Fruit fly (Drosophila melanogaster) whole organism, embryonic: Measurements from ENCODE around the gene cu.
A peak's percentile ranks its signal among the peaks of the same experiment; 100 is the strongest.

ENCODE experiments used
- CG14014 ChIP-seq: fragments of 200-800 bp; sonication (Bioruptor generic); IDR thresholded peaks from 2 replicates; pipeline ENCODE4 v1.3.6; 2022; ENCODE audit warnings: missing biosample characterization, missing genetic modification characterization
- CG1603 ChIP-seq: fragments of 200-800 bp; sonication (Bioruptor generic); optimal IDR thresholded peaks from 2 replicates; lab custom pipeline; 2019; ENCODE audit warnings: missing biosample characterization, mild to moderate bottlenecking, missing genetic modification characterization, moderate library complexity
- CG18476 ChIP-seq: fragments of 200-800 bp; sonication (Bioruptor generic); optimal IDR thresholded peaks from 2 replicates; lab custom pipeline; 2016; ENCODE audit warnings: missing biosample characterization, mild to moderate bottlenecking, missing genetic modification characterization
- CG33557 ChIP-seq: fragments of 200-800 bp; sonication (Bioruptor generic); optimal IDR thresholded peaks from 2 replicates; lab custom pipeline; 2019; ENCODE audit warnings: missing biosample characterization, mild to moderate bottlenecking, missing genetic modification characterization, moderate library complexity
- CG42726 ChIP-seq: fragments of 200-800 bp; sonication (Bioruptor generic); IDR thresholded peaks from 2 replicates; pipeline ENCODE4 v1.3.6; 2022; ENCODE audit warnings: missing biosample characterization, missing genetic modification characterization; ENCODE audit not compliant: partially characterized antibody
- CG4328 ChIP-seq: fragments of 200-800 bp; sonication (Bioruptor generic); optimal IDR thresholded peaks from 3 replicates; lab custom pipeline; 2017; ENCODE audit warnings: missing biosample characterization, missing genetic modification reagents, missing genetic modification characterization
- CG4854 ChIP-seq: fragments of 200-800 bp; sonication (Bioruptor generic); optimal IDR thresholded peaks from 2 replicates; lab custom pipeline; 2016; ENCODE audit warnings: missing biosample characterization, missing genetic modification characterization, inconsistent platforms
- CG5245 ChIP-seq: fragments of 200-800 bp; sonication (Bioruptor generic); optimal IDR thresholded peaks from 3 replicates; lab custom pipeline; 2016; ENCODE audit warnings: missing biosample characterization, missing genetic modification characterization
- CG6683 ChIP-seq: fragments of 200-800 bp; sonication (Bioruptor generic); optimal IDR thresholded peaks from 2 replicates; lab custom pipeline; 2017; ENCODE audit warnings: missing biosample characterization, mild to moderate bottlenecking, missing genetic modification characterization, missing genetic modification reagents
- CG7372 ChIP-seq: fragments of 200-800 bp; sonication (Bioruptor generic); IDR thresholded peaks from 2 replicates; pipeline ENCODE4 v1.3.6; 2022; ENCODE audit warnings: missing biosample characterization, missing genetic modification characterization
- CG7556 ChIP-seq: fragments of 200-800 bp; sonication (Bioruptor generic); optimal IDR thresholded peaks from 2 replicates; lab custom pipeline; 2017; ENCODE audit warnings: missing biosample characterization, mild to moderate bottlenecking, missing genetic modification characterization
- CG8359 ChIP-seq: fragments of 200-800 bp; sonication (Bioruptor generic); optimal IDR thresholded peaks from 2 replicates; lab custom pipeline; 2017; ENCODE audit warnings: missing biosample characterization, mild to moderate bottlenecking, missing genetic modification characterization, borderline replicate concordance
- CG8924 ChIP-seq: fragments of 200-800 bp; optimal IDR thresholded peaks from 3 replicates; lab custom pipeline; 2019; ENCODE audit warnings: missing biosample characterization, mild to moderate bottlenecking, missing genetic modification characterization, moderate library complexity
- CG9797 ChIP-seq: fragments of 200-800 bp; sonication (Bioruptor generic); optimal IDR thresholded peaks from 3 replicates; lab custom pipeline; 2018; ENCODE audit warnings: missing biosample characterization, mild to moderate bottlenecking, missing genetic modification characterization
- Chrac-16 ChIP-seq: fragments of 200-800 bp; sonication (Bioruptor generic); optimal IDR thresholded peaks from 3 replicates; lab custom pipeline; 2016; ENCODE audit warnings: missing biosample characterization, missing genetic modification characterization
- D19B ChIP-seq: fragments of 200-800 bp; sonication (Bioruptor generic); optimal IDR thresholded peaks from 2 replicates; lab custom pipeline; 2017; ENCODE audit warnings: missing biosample characterization, mild to moderate bottlenecking, missing genetic modification characterization
- Doc3 ChIP-seq: fragments of 200-800 bp; sonication (Bioruptor generic); IDR thresholded peaks from 3 replicates; pipeline ENCODE4 v1.3.6; 2022; ENCODE audit warnings: missing biosample characterization, missing genetic modification characterization; ENCODE audit not compliant: partially characterized antibody
- Dp ChIP-seq: fragments of 200-800 bp; sonication (Bioruptor generic); optimal IDR thresholded peaks from 2 replicates; lab custom pipeline; 2018; ENCODE audit warnings: missing biosample characterization, mild to moderate bottlenecking, missing genetic modification characterization, moderate library complexity
- MESR4 ChIP-seq: fragments of 200-800 bp; sonication (Bioruptor generic); optimal IDR thresholded peaks from 2 replicates; lab custom pipeline; 2018; ENCODE audit warnings: missing biosample characterization, mild to moderate bottlenecking, missing genetic modification characterization, moderate library complexity
- Neu2 ChIP-seq: fragments of 200-800 bp; sonication (Bioruptor generic); optimal IDR thresholded peaks from 3 replicates; lab custom pipeline; 2016; ENCODE audit warnings: missing biosample characterization, missing genetic modification characterization, borderline replicate concordance
- Nf-YC ChIP-seq: fragments of 200-800 bp; optimal IDR thresholded peaks from 3 replicates; lab custom pipeline; 2019; ENCODE audit warnings: missing biosample characterization, mild to moderate bottlenecking, missing genetic modification characterization, moderate library complexity
- Sin3A ChIP-seq: fragments of >200 bp; optimal IDR thresholded peaks from 2 replicates; lab custom pipeline; 2018
- Six4 ChIP-seq: fragments of 200-800 bp; sonication (Bioruptor generic); optimal IDR thresholded peaks from 2 replicates; lab custom pipeline; 2016; ENCODE audit warnings: missing biosample characterization, missing genetic modification characterization
- Spps ChIP-seq: fragments of 200-800 bp; sonication (Bioruptor generic); optimal IDR thresholded peaks from 2 replicates; lab custom pipeline; 2018; ENCODE audit warnings: missing biosample characterization, mild to moderate bottlenecking, missing genetic modification characterization
- Vsx1 ChIP-seq: fragments of 200-800 bp; sonication (Bioruptor generic); optimal IDR thresholded peaks from 2 replicates; lab custom pipeline; 2017; ENCODE audit warnings: missing biosample characterization, mild to moderate bottlenecking, missing genetic modification characterization, missing genetic modification reagents
- YL-1 ChIP-seq: fragments of 200-800 bp; sonication (Bioruptor generic); optimal IDR thresholded peaks from 3 replicates; lab custom pipeline; 2017; ENCODE audit warnings: missing biosample characterization, mild to moderate bottlenecking, missing genetic modification characterization
- ap ChIP-seq: fragments of 200-800 bp; sonication (Bioruptor generic); IDR thresholded peaks from 2 replicates; pipeline ENCODE4 v1.3.6; 2022; ENCODE audit warnings: missing biosample characterization, missing genetic modification characterization
- az2 ChIP-seq: fragments of 200-800 bp; sonication (Bioruptor generic); optimal IDR thresholded peaks from 3 replicates; lab custom pipeline; 2016; ENCODE audit warnings: missing biosample characterization, missing genetic modification characterization
- bab2 ChIP-seq: fragments of 200-800 bp; sonication (Bioruptor generic); optimal IDR thresholded peaks from 2 replicates; lab custom pipeline; 2016; ENCODE audit warnings: missing biosample characterization, missing genetic modification characterization
- bcd ChIP-seq: fragments of 200-800 bp; sonication (Bioruptor generic); optimal IDR thresholded peaks from 2 replicates; lab custom pipeline; 2017; ENCODE audit warnings: missing biosample characterization, mild to moderate bottlenecking, missing genetic modification characterization
- bowl ChIP-seq: fragments of 200-800 bp; sonication (Bioruptor generic); IDR thresholded peaks from 2 replicates; pipeline ENCODE4 v1.3.6; 2022; ENCODE audit warnings: missing biosample characterization, missing genetic modification characterization
- cato ChIP-seq: fragments of 200-800 bp; sonication (Bioruptor generic); optimal IDR thresholded peaks from 2 replicates; lab custom pipeline; 2016; ENCODE audit warnings: missing biosample characterization, missing genetic modification characterization, borderline replicate concordance
- caup ChIP-seq: fragments of 200-800 bp; sonication (Bioruptor generic); optimal IDR thresholded peaks from 3 replicates; lab custom pipeline; 2017; ENCODE audit warnings: missing biosample characterization, mild to moderate bottlenecking, missing genetic modification characterization, moderate library complexity; ENCODE audit not compliant: severe bottlenecking
- ci ChIP-seq: fragments of 200-800 bp; sonication (Bioruptor generic); IDR thresholded peaks from 3 replicates; pipeline ENCODE4 v1.3.6; 2022; ENCODE audit warnings: missing biosample characterization, missing genetic modification characterization
- dm ChIP-seq: fragments of 200-800 bp; sonication (Bioruptor generic); optimal IDR thresholded peaks from 3 replicates; lab custom pipeline; 2016; ENCODE audit warnings: missing biosample characterization, missing genetic modification characterization
- emc ChIP-seq: fragments of 200-800 bp; sonication (Bioruptor generic); optimal IDR thresholded peaks from 2 replicates; lab custom pipeline; 2016; ENCODE audit warnings: missing biosample characterization, missing genetic modification characterization
- eve ChIP-seq, 2 experiments: fragments of >200 bp; optimal IDR thresholded peaks; 2 replicates each; lab custom pipeline; 2017; ENCODE audit warnings: missing biosample characterization in 2 of 2, missing genetic modification characterization in 2 of 2
- fd96Cb ChIP-seq: fragments of 200-800 bp; sonication (Bioruptor generic); optimal IDR thresholded peaks from 2 replicates; lab custom pipeline; 2018; ENCODE audit warnings: missing biosample characterization, mild to moderate bottlenecking, missing genetic modification characterization, moderate library complexity
- ftz-f1 ChIP-seq: fragments of 200-800 bp; sonication (Bioruptor generic); optimal IDR thresholded peaks from 2 replicates; lab custom pipeline; 2016; ENCODE audit warnings: missing biosample characterization, missing genetic modification characterization
- gfzf ChIP-seq: fragments of 200-800 bp; sonication (Bioruptor generic); optimal IDR thresholded peaks from 2 replicates; lab custom pipeline; 2016; ENCODE audit warnings: missing biosample characterization, mild to moderate bottlenecking, missing genetic modification characterization, moderate library complexity
- gsb-n ChIP-seq: fragments of 200-800 bp; sonication (Bioruptor generic); optimal IDR thresholded peaks from 3 replicates; lab custom pipeline; 2018; ENCODE audit warnings: missing biosample characterization, mild to moderate bottlenecking, missing genetic modification characterization
- h ChIP-seq: fragments of >200 bp; optimal IDR thresholded peaks from 2 replicates; lab custom pipeline; 2017
- ind ChIP-seq: fragments of 200-800 bp; sonication (Bioruptor generic); optimal IDR thresholded peaks from 3 replicates; lab custom pipeline; 2016; ENCODE audit warnings: missing biosample characterization, missing genetic modification characterization
- knrl ChIP-seq: fragments of 200-800 bp; sonication (Bioruptor generic); IDR thresholded peaks from 3 replicates; pipeline ENCODE4 v1.3.6; 2022; ENCODE audit warnings: missing biosample characterization, missing genetic modification characterization; ENCODE audit not compliant: partially characterized antibody
- lilli ChIP-seq: fragments of 200-800 bp; sonication (Bioruptor generic); optimal IDR thresholded peaks from 3 replicates; lab custom pipeline; 2016; ENCODE audit warnings: missing biosample characterization, missing genetic modification characterization
- mld ChIP-seq: fragments of 200-800 bp; sonication (Bioruptor generic); IDR thresholded peaks from 3 replicates; pipeline ENCODE4 v1.3.6; 2022; ENCODE audit warnings: missing biosample characterization, missing genetic modification characterization; ENCODE audit not compliant: partially characterized antibody
- nerfin-1 ChIP-seq: fragments of 200-800 bp; sonication (Bioruptor generic); optimal IDR thresholded peaks from 3 replicates; lab custom pipeline; 2019; ENCODE audit warnings: missing biosample characterization, mild to moderate bottlenecking, missing genetic modification characterization, moderate library complexity
- sens-2 ChIP-seq: fragments of 200-800 bp; sonication (Bioruptor generic); IDR thresholded peaks from 2 replicates; pipeline ENCODE4 v1.3.6; 2022; ENCODE audit warnings: missing biosample characterization, missing genetic modification characterization
- tap ChIP-seq: fragments of 200-800 bp; optimal IDR thresholded peaks from 3 replicates; lab custom pipeline; 2019; ENCODE audit warnings: missing biosample characterization, mild to moderate bottlenecking, missing genetic modification characterization, moderate library complexity
- vvl ChIP-seq: fragments of 200-800 bp; sonication (Bioruptor generic); IDR thresholded peaks from 2 replicates; pipeline ENCODE4 v1.3.6; 2022; ENCODE audit warnings: missing biosample characterization, missing genetic modification characterization
- yki ChIP-seq: fragments of >200 bp; optimal IDR thresholded peaks from 3 replicates; lab custom pipeline; 2018

The cu gene

DNA sequence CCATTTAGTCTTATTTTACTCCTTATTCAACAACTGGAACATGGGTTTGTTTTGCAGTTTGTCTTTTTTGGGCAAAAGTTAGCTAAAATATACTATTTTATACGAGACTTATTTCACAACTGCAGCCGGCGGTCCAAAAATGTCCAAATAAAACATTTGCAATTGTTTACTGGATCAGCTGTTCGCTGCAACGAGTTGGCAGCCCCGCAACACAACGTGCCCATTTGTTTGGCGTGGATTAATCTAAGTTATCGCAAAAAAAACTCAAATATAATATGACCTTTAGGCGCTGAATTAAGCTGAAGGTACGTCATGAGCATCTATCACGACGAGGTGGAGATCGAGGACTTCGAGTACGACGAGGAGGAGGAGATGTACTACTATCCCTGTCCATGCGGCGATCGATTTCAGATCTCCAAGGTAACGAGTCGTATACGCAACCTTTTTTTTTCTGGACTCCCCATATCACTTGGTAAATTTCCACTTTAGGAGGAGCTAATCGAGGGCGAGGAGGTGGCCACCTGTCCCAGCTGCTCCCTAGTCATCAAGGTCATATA is 34.4 kb downstream of the cu start, which contains the start of the genes CG17187 and Dph3 (continued):
- TF ChIP-seq gsb-n (tag; lab: Kevin White, UChicago) = no peak
- TF ChIP-seq D19B (GFP tag; lab: Kevin White, UChicago) = no peak
- TF ChIP-seq knrl (GFP tag; lab: Robert Waterston, UW) = no peak
- no peak for TF ChIP-seq bowl
- TF ChIP-seq sens-2 (GFP tag; lab: Robert Waterston, UW) = no peak
- TF ChIP-seq Dp (GFP tag; lab: Kevin White, UChicago) = peak; percentile 10
- peak; percentile 31 for TF ChIP-seq CG1603 (tag; lab: Kevin White, UChicago)
- no peak for TF ChIP-seq mld
- no peak for TF ChIP-seq Chrac-16 (GFP tag; lab: Kevin White, UChicago)
- no peak for TF ChIP-seq ind (GFP tag; lab: Kevin White, UChicago)
- TF ChIP-seq yki (lab: Kevin White, UChicago) = no peak
- no peak for TF ChIP-seq CG33557 (GFP tag; lab: Kevin White, UChicago)
- TF ChIP-seq CG18476 (GFP tag; lab: Kevin White, UChicago) = no peak
- TF ChIP-seq ftz-f1 (GFP tag; lab: Kevin White, UChicago) = peak; percentile 70
- peak; percentile 19 for TF ChIP-seq CG8924 (tag; lab: Kevin White, UChicago)
- TF ChIP-seq CG7556 = no peak
- no peak for TF ChIP-seq ap (GFP tag; lab: Robert Waterston, UW)
- no peak for TF ChIP-seq bab2 (GFP tag; lab: Kevin White, UChicago)
- TF ChIP-seq Six4 (GFP tag; lab: Kevin White, UChicago) = no peak
- peak; percentile 56 for TF ChIP-seq gfzf (GFP tag; lab: Kevin White, UChicago)
- no peak for TF ChIP-seq eve (GFP tag; optimal IDR thresholded peaks at IDR 0.05; lab: Kevin White, UChicago)
- TF ChIP-seq Neu2 = no peak
- TF ChIP-seq Doc3 (GFP tag; lab: Robert Waterston, UW) = no peak
- peak; percentile 74 for TF ChIP-seq dm
- peak; percentile 62 for TF ChIP-seq MESR4 (GFP tag; lab: Kevin White, UChicago)
- TF ChIP-seq lilli (GFP tag; lab: Kevin White, UChicago) = no peak
- no peak for TF ChIP-seq emc (GFP tag; lab: Kevin White, UChicago)
- peak; percentile 26; the same call in 1 of the 2 replicates for TF ChIP-seq vvl
- TF ChIP-seq Sin3A (lab: Kevin White, UChicago) = peak; percentile 14
- no peak for TF ChIP-seq CG14014 (GFP tag; lab: Robert Waterston, UW)
- TF ChIP-seq caup (GFP tag; lab: Kevin White, UChicago) = no peak
- no peak for TF ChIP-seq CG4328
- TF ChIP-seq fd96Cb (tag; lab: Kevin White, UChicago) = no peak
- no peak for TF ChIP-seq nerfin-1
- no peak for TF ChIP-seq CG42726
- no peak for TF ChIP-seq CG8359
- TF ChIP-seq Spps = no peak
- TF ChIP-seq CG4854 = no peak
- TF ChIP-seq CG9797 (GFP tag; lab: Kevin White, UChicago) = peak; percentile 15
- TF ChIP-seq CG5245 = no peak
- TF ChIP-seq CG6683 (GFP tag; lab: Kevin White, UChicago) = no peak
- no peak for TF ChIP-seq Vsx1 (GFP tag; lab: Kevin White, UChicago)
- TF ChIP-seq tap (tag; lab: Kevin White, UChicago) = no peak
- peak; percentile 36 for TF ChIP-seq YL-1
- TF ChIP-seq az2 = no peak
- no peak for TF ChIP-seq ci (GFP tag; lab: Robert Waterston, UW)
- no peak for TF ChIP-seq cato
- TF ChIP-seq Nf-YC (tag; lab: Kevin White, UChicago) = no peak
- TF ChIP-seq CG7372 (GFP tag; lab: Robert Waterston, UW) = peak; percentile 58
- TF ChIP-seq bcd (GFP tag; lab: Kevin White, UChicago) = no peak
- TF ChIP-seq h (lab: Kevin White, UChicago) = no peak
